Comparison of ENCODE assay signal across 3 worm cellular contexts in the genomic region with DNA sequence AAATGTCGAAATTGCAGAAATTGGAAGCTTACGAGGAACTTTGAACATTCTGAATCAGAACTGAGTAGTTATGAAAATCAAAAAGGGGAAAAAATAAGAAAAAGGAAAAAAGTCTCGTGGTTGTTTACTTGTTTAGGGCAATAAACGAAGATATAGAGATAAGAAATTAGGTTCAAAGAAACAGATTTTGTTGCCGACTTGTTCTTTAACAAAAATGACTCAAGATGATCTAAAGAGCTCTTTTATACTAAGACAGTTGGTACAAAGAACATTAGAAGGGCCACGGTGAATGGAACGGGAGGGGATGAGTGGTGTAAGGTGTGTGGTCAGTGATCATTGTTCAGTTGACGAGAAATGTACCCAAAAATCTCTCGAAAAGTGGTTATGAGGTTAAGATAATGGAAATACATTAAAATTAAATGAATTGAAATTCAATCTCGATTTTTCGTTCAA.
TF ChIP-seq lines count a peak whose summit lies in the region.

A gene (minus strand): TSS at position 51 of the 453 bp plus-strand sequence.

TF ChIP-seq in whole organism, L1 larva, 84 proteins besides CTCF, POLR2A, EP300 and RAD21:
- TF ChIP-seq nhr-71 (tag; optimal IDR thresholded peaks at IDR 0.05; lab: Kevin White, UChicago) (peak; percentile 51), snu-23 (GFP tag; optimal IDR thresholded peaks at IDR 0.05; lab: Kevin White, UChicago) (peak; percentile 22), ets-5 (GFP tag; IDR thresholded peaks at IDR 0.05; lab: Robert Waterston, UW) (no peak), hlh-4 (tag; optimal IDR thresholded peaks at IDR 0.05; lab: Kevin White, UChicago) (no peak), lin-35 (GFP tag; optimal IDR thresholded peaks at IDR 0.05; lab: Kevin White, UChicago) (no peak)
TF ChIP-seq in whole organism, L1 larva: peak in this region for 2.

TF ChIP-seq in whole organism, L3 larva, 47 proteins besides CTCF, POLR2A, EP300 and RAD21:
- no peak for TF ChIP-seq ceh-82 (tag; optimal IDR thresholded peaks at IDR 0.05; lab: Kevin White, UChicago)
- peak; percentile 35 for TF ChIP-seq nfya-1 (tag; optimal IDR thresholded peaks at IDR 0.05; lab: Kevin White, UChicago; ENCODE audit: insufficient read depth)
- no peak for TF ChIP-seq ZK546.5 (tag; optimal IDR thresholded peaks at IDR 0.05; lab: Kevin White, UChicago)
- TF ChIP-seq nhr-43 (tag; optimal IDR thresholded peaks at IDR 0.05; lab: Kevin White, UChicago; ENCODE audit: poor library complexity, severe bottlenecking): peak; percentile 18

TF ChIP-seq in whole organism, L4 larva, 104 proteins besides CTCF, POLR2A, EP300 and RAD21:
- TF ChIP-seq daf-16 (GFP tag; optimal IDR thresholded peaks at IDR 0.05; lab: Kevin White, UChicago) (no peak), daf-16 (tag; optimal IDR thresholded peaks at IDR 0.05; lab: Kevin White, UChicago) (peak; percentile 2), Y105C5A.15 (GFP tag; IDR thresholded peaks at IDR 0.05; lab: Robert Waterston, UW) (no peak), ceh-62 (tag; optimal IDR thresholded peaks at IDR 0.05; lab: Kevin White, UChicago) (no peak), dve-1 (tag; optimal IDR thresholded peaks at IDR 0.05; lab: Kevin White, UChicago; ENCODE audit: insufficient read depth) (peak; percentile 7), lin-29 (GFP tag; IDR thresholded peaks at IDR 0.05; lab: Robert Waterston, UW) (no peak), spr-1 (tag; optimal IDR thresholded peaks at IDR 0.05; lab: Kevin White, UChicago) (no peak)
